Worm (Caenorhabditis elegans): ENCODE data around the gene gtap-1.
A peak's percentile ranks its signal among the peaks of the same experiment; 100 is the strongest.

The gtap-1 gene

DNA sequence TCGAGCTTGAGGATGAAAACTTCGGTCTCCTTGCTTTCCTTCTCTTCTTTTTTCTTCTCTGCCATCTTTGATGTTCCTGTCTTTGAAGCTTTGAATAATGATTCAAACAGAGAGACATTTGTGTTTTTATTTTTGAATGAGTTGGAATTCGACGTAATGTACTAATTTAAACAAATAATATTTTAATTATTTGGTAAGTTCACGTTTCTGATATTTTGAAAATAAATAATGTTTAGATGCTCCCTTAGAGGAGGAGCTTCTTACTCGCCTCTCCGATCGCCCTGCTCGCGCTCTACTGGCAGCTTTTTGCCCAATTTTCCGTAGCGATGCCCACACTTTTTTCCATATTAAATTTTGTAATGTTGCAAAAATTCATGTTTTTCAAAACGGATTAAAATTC is 32.0 kb downstream of the gtap-1 start, which contains the start of the genes K05F1.9 and K05F1.1:
Gene K05F1.9 (minus strand): TSS at position 101 of the 400 bp plus-strand sequence.
Gene K05F1.1 (plus strand): TSS at position 308 of the 400 bp plus-strand sequence.
- no peak for TF ChIP-seq pqm-1 (tag; optimal IDR thresholded peaks at IDR 0.05)
- TF ChIP-seq ceh-2 (tag; optimal IDR thresholded peaks at IDR 0.05), result no peak
- TF ChIP-seq sox-2 (GFP tag; IDR thresholded peaks at IDR 0.05), result no peak
- no peak for TF ChIP-seq elt-2 (tag; optimal IDR thresholded peaks at IDR 0.05)
- no peak for TF ChIP-seq F13H6.1 (tag; optimal IDR thresholded peaks at IDR 0.05)
- TF ChIP-seq ceh-9 (tag; optimal IDR thresholded peaks at IDR 0.05), result no peak
- TF ChIP-seq Y22D7AL.16 (tag; optimal IDR thresholded peaks at IDR 0.05), result no peak
- TF ChIP-seq fax-1 (tag; optimal IDR thresholded peaks at IDR 0.05), result no peak
- no peak for TF ChIP-seq ceh-48 (tag; optimal IDR thresholded peaks at IDR 0.05)
- no peak for TF ChIP-seq ceh-24 (tag; optimal IDR thresholded peaks at IDR 0.05)
- TF ChIP-seq hlh-13 (GFP tag; optimal IDR thresholded peaks at IDR 0.05), result no peak
- TF ChIP-seq hlh-15 (tag; optimal IDR thresholded peaks at IDR 0.05), result no peak
- no peak for TF ChIP-seq lin-11 (tag; optimal IDR thresholded peaks at IDR 0.05)
- TF ChIP-seq ceh-30 (tag; optimal IDR thresholded peaks at IDR 0.05), result no peak
- no peak for TF ChIP-seq hlh-8 (tag; optimal IDR thresholded peaks at IDR 0.05)
- no peak for TF ChIP-seq tbx-7 (tag; optimal IDR thresholded peaks at IDR 0.05)

DNA sequence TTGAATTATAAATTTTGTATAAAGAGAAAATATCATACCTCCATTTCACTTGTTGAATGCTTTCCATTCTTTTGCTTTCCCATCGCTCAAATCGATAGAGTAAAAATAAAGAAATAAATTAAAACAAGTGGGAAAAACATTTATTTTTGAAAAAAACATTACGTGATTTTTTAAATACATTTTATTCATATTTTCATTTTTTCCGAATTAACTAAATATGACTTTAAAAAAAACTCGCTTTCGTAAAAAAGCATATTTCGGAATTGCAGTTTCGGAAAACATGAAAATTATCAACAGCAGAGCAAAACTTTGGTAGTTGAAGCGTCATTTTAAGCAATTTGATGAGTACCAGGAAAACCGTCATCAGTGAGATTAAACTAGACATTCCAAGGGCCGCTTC is 33.5 kb downstream of the gtap-1 start, which contains the start of gene K05F1.8:
Gene K05F1.8 (minus strand): TSS at position 101 of the 400 bp plus-strand sequence.
- TF ChIP-seq fax-1 (tag; optimal IDR thresholded peaks at IDR 0.05) (no peak), F13H6.1 (tag; optimal IDR thresholded peaks at IDR 0.05) (no peak), Y22D7AL.16 (tag; optimal IDR thresholded peaks at IDR 0.05) (no peak), ceh-31 (tag; optimal IDR thresholded peaks at IDR 0.05) (no peak), unc-86 (tag; optimal IDR thresholded peaks at IDR 0.05) (no peak), ceh-6 (GFP tag; optimal IDR thresholded peaks at IDR 0.05) (no peak)

DNA sequence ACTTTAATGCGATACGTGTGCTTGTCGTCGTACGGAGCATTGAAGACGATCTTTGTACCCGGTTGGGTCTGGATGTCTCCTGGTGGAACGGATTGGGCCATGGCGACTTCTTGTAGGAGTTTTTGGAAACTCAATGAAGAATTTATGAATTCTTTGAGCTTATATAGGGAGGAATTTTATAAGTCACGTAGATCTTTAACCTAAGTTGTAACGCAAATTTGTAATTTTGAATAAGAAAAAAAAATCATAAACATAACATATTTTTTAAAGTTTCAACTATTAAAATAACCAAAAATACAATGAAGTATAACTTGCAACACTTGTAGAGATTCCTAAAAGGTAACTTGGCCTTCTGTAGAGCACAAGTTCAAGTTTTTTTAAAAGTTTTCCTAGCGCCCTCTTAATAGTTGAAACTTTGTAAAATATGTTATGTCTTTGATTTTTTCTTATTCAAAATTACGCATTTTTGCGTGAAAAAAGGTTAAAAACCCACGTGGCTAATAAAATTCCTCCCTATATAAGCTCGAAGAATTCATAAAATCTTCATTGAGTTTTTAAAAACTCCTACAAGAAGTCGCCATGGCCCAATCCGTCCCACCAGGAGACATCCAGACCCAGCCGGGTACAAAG is 35.6 kb downstream of the gtap-1 start, which contains the start of the genes msp-63 and msp-142:
Gene msp-63 (minus strand): TSS at position 101 of the 630 bp plus-strand sequence.
Gene msp-142 (plus strand): TSS at position 580 of the 630 bp plus-strand sequence.
- TF ChIP-seq elt-4 (tag; optimal IDR thresholded peaks at IDR 0.05), result no peak

DNA sequence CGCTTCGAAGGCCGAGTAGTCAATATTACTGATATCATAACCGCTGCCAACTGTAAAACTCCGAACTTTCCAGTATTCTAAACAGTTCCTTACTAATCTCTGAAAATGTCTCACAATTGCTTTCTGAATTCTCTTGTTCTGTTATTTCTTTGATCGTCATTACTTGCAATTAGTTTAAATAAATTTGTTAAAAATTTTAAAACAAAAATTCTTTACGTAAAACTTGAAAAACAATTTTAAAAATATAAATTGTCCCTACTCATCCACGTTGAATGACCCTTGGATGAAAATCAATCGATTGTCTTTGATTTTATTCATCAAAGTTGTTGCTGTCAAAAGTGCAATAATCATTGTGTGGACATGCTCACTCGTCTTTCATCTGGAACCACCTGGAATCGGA is 38.8 kb downstream of the gtap-1 start, which contains the start of gene acdh-8:
Gene acdh-8 (plus strand): TSS at position 301 of the 400 bp plus-strand sequence.
- TF ChIP-seq C08G9.2 (tag; optimal IDR thresholded peaks at IDR 0.05) (no peak), sox-2 (GFP tag; IDR thresholded peaks at IDR 0.05) (no peak), hlh-6 (tag; optimal IDR thresholded peaks at IDR 0.05) (no peak)

DNA sequence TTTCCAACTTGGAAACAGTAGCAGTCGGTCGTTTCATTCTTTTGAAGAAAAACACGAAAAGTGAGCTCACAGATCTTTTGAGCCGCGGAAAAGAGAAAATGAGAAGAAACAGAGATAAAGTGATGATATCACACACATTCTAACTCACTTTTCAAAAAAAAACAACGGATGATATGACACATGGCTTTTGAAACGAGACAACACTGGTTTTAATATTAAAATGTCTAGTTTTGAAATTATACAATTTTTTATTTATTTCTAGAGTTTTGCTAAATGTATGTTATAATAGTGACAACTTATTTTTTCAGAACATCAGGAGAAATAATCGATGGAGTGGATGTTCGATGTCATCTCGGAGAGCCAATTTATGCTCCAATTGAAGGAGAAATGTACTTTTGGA is 40.5 kb downstream of the gtap-1 start, which contains the start of gene K05F1.14:
Gene K05F1.14 (minus strand): TSS at position 101 of the 400 bp plus-strand sequence.
- TF ChIP-seq pat-9 (tag; optimal IDR thresholded peaks at IDR 0.05), result no peak
- TF ChIP-seq ceh-34 (tag; optimal IDR thresholded peaks at IDR 0.05), result no peak
- no peak for TF ChIP-seq ceh-31 (tag; optimal IDR thresholded peaks at IDR 0.05)
- no peak for TF ChIP-seq ceh-30 (tag; optimal IDR thresholded peaks at IDR 0.05)
- TF ChIP-seq hlh-30 (tag; optimal IDR thresholded peaks at IDR 0.05; ENCODE audit: insufficient read depth), result no peak
- no peak for TF ChIP-seq tbx-2 (tag; optimal IDR thresholded peaks at IDR 0.05)
- TF ChIP-seq fax-1 (tag; optimal IDR thresholded peaks at IDR 0.05), result no peak
- no peak for TF ChIP-seq ceh-18 (tag; optimal IDR thresholded peaks at IDR 0.05)
- no peak for TF ChIP-seq zip-5 (tag; optimal IDR thresholded peaks at IDR 0.05)

DNA sequence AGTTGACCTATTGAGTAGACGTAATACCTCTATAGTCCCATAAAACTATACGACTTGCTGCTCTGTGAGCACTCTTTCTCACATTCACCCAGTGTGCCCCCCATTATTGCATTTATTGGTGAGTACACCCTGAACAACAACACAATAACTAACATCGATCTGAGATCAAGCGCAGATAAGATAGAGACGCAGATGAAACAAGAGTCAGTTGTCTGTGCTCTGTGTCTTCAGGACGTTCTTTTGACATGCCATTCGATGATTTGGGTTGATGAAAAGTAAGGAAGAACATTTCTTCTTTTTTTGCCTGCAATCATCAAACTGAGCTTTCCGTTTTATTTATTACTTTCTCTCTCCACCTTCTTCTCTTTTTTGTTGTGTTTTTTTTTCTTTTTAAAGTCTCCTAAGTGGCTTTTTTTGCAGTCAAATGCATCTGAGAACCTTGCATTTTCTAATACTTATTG is 42.7 kb downstream of the gtap-1 start, which contains the start of gene lect-2:
Gene lect-2 (plus strand): TSS at position 411 of the 461 bp plus-strand sequence.
- no peak for TF ChIP-seq hlh-8 (tag; optimal IDR thresholded peaks at IDR 0.05)
- TF ChIP-seq unc-55 (GFP tag; optimal IDR thresholded peaks at IDR 0.05), result peak; percentile 35
